Worm (Caenorhabditis elegans): ENCODE data around the gene odr-10.

Gene odr-10

ce11 chrX:6865839-6866238 is at the start of gene odr-10:
odr-10 (minus strand) TSS chrX:6865939.
- TF ChIP-seq lin-15B (tag; optimal IDR thresholded peaks at IDR 0.05) (no peak), gei-8 (GFP tag; optimal IDR thresholded peaks at IDR 0.05) (no peak), unc-39 (tag; optimal IDR thresholded peaks at IDR 0.05) (no peak), arid-1 (GFP tag; conservative IDR thresholded peaks at IDR 0.05) (no peak), madf-9 (GFP tag; conservative IDR thresholded peaks at IDR 0.05) (no peak), nhr-42 (GFP tag; IDR thresholded peaks at IDR 0.05) (no peak), egl-27 (tag; optimal IDR thresholded peaks at IDR 0.05) (no peak), nhr-28 (tag; optimal IDR thresholded peaks at IDR 0.05) (no peak), daf-8 (GFP tag; IDR thresholded peaks at IDR 0.05) (no peak), ceh-44 (GFP tag; IDR thresholded peaks at IDR 0.05) (no peak), ceh-28 (tag; optimal IDR thresholded peaks at IDR 0.05) (no peak), mdt-29 (GFP tag; IDR thresholded peaks at IDR 0.05) (no peak), hlh-11 (tag; optimal IDR thresholded peaks at IDR 0.05) (no peak), mes-2 (tag; optimal IDR thresholded peaks at IDR 0.05; ENCODE audit: poor library complexity, severe bottlenecking) (no peak), daf-12 (tag; optimal IDR thresholded peaks at IDR 0.05) (no peak), zfp-2 (tag; optimal IDR thresholded peaks at IDR 0.05) (no peak), F44E2.7 (GFP tag; IDR thresholded peaks at IDR 0.05) (no peak)

- TF ChIP-seq daf-16 (GFP tag; optimal IDR thresholded peaks at IDR 0.05): peak in 1 of 2 experiments; percentile 64
- no peak for TF ChIP-seq daf-16 (tag; optimal IDR thresholded peaks at IDR 0.05)
- TF ChIP-seq ZK546.5 (tag; optimal IDR thresholded peaks at IDR 0.05): no peak
These were observed 49.5 kb upstream of the odr-10 start for ce11 chrX:6915279-6915678.

- TF ChIP-seq fos-1 (tag; optimal IDR thresholded peaks at IDR 0.05) (no peak), hmg-1.1 (GFP tag; IDR thresholded peaks at IDR 0.05) (no peak), nhr-11 (tag; optimal IDR thresholded peaks at IDR 0.05) (no peak), daf-19 (GFP tag; conservative IDR thresholded peaks at IDR 0.05) (no peak), fkh-10 (GFP tag; optimal IDR thresholded peaks at IDR 0.05) (no peak), sdz-12 (GFP tag; optimal IDR thresholded peaks at IDR 0.05) (no peak), rbr-2 (tag; optimal IDR thresholded peaks at IDR 0.05) (no peak), ctbp-1 (GFP tag; IDR thresholded peaks at IDR 0.05) (no peak), skn-1 (tag; optimal IDR thresholded peaks at IDR 0.05) (no peak), jun-1 (tag; optimal IDR thresholded peaks at IDR 0.05) (no peak), lim-7 (GFP tag; IDR thresholded peaks at IDR 0.05) (no peak), zfp-2 (tag; optimal IDR thresholded peaks at IDR 0.05) (no peak), zfp-3 (GFP tag; conservative IDR thresholded peaks at IDR 0.05) (no peak), Y105C5A.15 (GFP tag; IDR thresholded peaks at IDR 0.05) (no peak), nhr-28 (tag; optimal IDR thresholded peaks at IDR 0.05) (no peak), ceh-20 (GFP tag; IDR thresholded peaks at IDR 0.05) (no peak)
These were observed 48.2 kb upstream of the odr-10 start, which contains the start of gene nhx-4 for ce11 chrX:6913989-6914388. nhx-4 (plus strand) TSS chrX:6914289.

ce11 chrX:6905581-6905980 is 39.8 kb upstream of the odr-10 start:
- TF ChIP-seq nhr-77 (tag; optimal IDR thresholded peaks at IDR 0.05): peak; percentile 55
- no peak for TF ChIP-seq F44E2.7 (GFP tag; IDR thresholded peaks at IDR 0.05)
- 0 out of 2 replicates have a peak, but pooled peaks have one; percentile 17 for TF ChIP-seq ceh-20 (GFP tag; IDR thresholded peaks at IDR 0.05)
- peak; percentile 50 for TF ChIP-seq nhr-48 (tag; optimal IDR thresholded peaks at IDR 0.05)
- TF ChIP-seq ZK337.2 (GFP tag; IDR thresholded peaks at IDR 0.05): no peak
- TF ChIP-seq mxl-3 (GFP tag; optimal IDR thresholded peaks at IDR 0.05): no peak
- TF ChIP-seq nhr-41 (GFP tag; IDR thresholded peaks at IDR 0.05): 0 out of 2 replicates have a peak, but pooled peaks have one; percentile 10
- TF ChIP-seq hlh-30 (tag; optimal IDR thresholded peaks at IDR 0.05; ENCODE audit: insufficient read depth): peak; percentile 25
- peak; percentile 76 for TF ChIP-seq hlh-11 (tag; optimal IDR thresholded peaks at IDR 0.05)
- peak; percentile 51; the same call in 1 of the 2 replicates for TF ChIP-seq php-3 (GFP tag; IDR thresholded peaks at IDR 0.05)
- peak; percentile 77 for TF ChIP-seq nhr-28 (tag; optimal IDR thresholded peaks at IDR 0.05)
- TF ChIP-seq mxl-2 (GFP tag; conservative IDR thresholded peaks at IDR 0.05): no peak
- TF ChIP-seq ceh-32 (tag; optimal IDR thresholded peaks at IDR 0.05; ENCODE audit: poor library complexity): no peak
- no peak for TF ChIP-seq madf-5 (GFP tag; IDR thresholded peaks at IDR 0.05)
- no peak for TF ChIP-seq daf-16 (GFP tag; optimal IDR thresholded peaks at IDR 0.05)
- TF ChIP-seq daf-16 (tag; optimal IDR thresholded peaks at IDR 0.05): peak; percentile 78
- TF ChIP-seq lin-38 (GFP tag; IDR thresholded peaks at IDR 0.05): no peak
- TF ChIP-seq mep-1 (tag; optimal IDR thresholded peaks at IDR 0.05): peak; percentile 50
- no peak for TF ChIP-seq ztf-11 (tag; optimal IDR thresholded peaks at IDR 0.05)
- 0 out of 2 replicates have a peak, but pooled peaks have one; percentile 13 for TF ChIP-seq lin-1 (GFP tag; IDR thresholded peaks at IDR 0.05)

Measured in whole organism, L4 larva.